Worm (Caenorhabditis elegans): ENCODE measurements around the gene T19D7.6.

DNA sequence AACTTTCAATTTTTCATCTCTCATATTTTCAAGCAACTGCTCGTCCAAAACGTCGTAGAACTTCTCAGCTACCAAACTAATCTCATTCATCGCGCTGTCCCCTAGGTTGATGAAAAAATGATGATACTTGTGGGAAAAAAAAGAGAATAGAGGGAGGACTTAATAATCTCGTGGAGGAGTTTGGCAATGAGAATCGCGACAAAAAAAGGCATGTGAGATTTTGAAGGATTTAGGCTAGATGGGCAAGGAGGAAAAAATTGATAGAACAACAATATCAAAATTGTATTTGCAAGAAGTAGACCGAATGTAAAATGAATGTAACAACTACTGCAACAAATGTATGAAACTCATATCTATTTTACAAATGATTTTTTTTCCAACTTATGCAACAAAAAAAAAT, 12.1 kb upstream of the T19D7.6 start, which contains the start of gene Y9C12A.1:
- TF ChIP-seq drap-1 (GFP tag; optimal IDR thresholded peaks at IDR 0.05) = no peak
- no peak for TF ChIP-seq unc-39 (tag; optimal IDR thresholded peaks at IDR 0.05)
- TF ChIP-seq snpc-4 (tag; optimal IDR thresholded peaks at IDR 0.05) = no peak
- TF ChIP-seq nhr-12 (tag; optimal IDR thresholded peaks at IDR 0.05) = no peak
- TF ChIP-seq nhr-237 (tag; optimal IDR thresholded peaks at IDR 0.05) = no peak
- TF ChIP-seq flh-1 (GFP tag; optimal IDR thresholded peaks at IDR 0.05) = no peak
- no peak for TF ChIP-seq mep-1 (tag; optimal IDR thresholded peaks at IDR 0.05)
- TF ChIP-seq lin-13 (tag; optimal IDR thresholded peaks at IDR 0.05) = no peak
- no peak for TF ChIP-seq sptf-1 (tag; optimal IDR thresholded peaks at IDR 0.05)
- no peak for TF ChIP-seq mab-5 (tag; optimal IDR thresholded peaks at IDR 0.05)
- no peak for TF ChIP-seq bed-3 (GFP tag; optimal IDR thresholded peaks at IDR 0.05)

Data from whole organism, mixed stage, embryonic.